Fruit fly (Drosophila melanogaster): ENCODE measurements around the gene Klp98A.

DNA sequence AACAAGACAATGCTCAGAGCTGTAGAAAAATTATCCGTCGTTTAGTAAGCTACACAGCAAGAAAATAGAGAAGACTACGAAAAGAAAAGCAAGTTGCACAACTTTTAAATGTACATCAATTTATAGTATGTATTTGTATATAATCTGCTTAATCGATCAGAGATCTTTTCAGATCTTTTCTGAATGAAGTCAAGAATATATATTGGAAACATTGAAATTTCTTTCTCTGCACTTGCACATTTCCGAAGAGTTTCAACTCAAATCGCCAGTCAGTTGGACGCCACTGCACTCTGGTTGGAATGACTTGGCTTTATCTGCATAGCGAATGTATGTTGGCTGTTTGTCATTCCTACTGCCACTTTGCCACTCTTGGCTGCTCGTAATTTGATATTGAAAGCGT is 5.0 kb downstream of the Klp98A start:
- no peak for TF ChIP-seq hkb (optimal IDR thresholded peaks at IDR 0.05)
- TF ChIP-seq hkb (GFP tag; IDR thresholded peaks at IDR 0.05): peak; percentile 76
- TF ChIP-seq ind (GFP tag; optimal IDR thresholded peaks at IDR 0.05): peak; percentile 38
- no peak for TF ChIP-seq yki (optimal IDR thresholded peaks at IDR 0.05)
- TF ChIP-seq CG13296 (GFP tag; optimal IDR thresholded peaks at IDR 0.05): no peak
- no peak for TF ChIP-seq Sry-β (GFP tag; optimal IDR thresholded peaks at IDR 0.05)
- TF ChIP-seq sna (GFP tag; IDR thresholded peaks at IDR 0.05; ENCODE audit: partially characterized antibody): no peak
- TF ChIP-seq CG8359 (GFP tag; optimal IDR thresholded peaks at IDR 0.05; ENCODE audit: borderline replicate concordance): no peak
- TF ChIP-seq Side (GFP tag; optimal IDR thresholded peaks at IDR 0.05): peak; percentile 13
- peak; percentile 68 for TF ChIP-seq CG10366 (GFP tag; IDR thresholded peaks at IDR 0.05)
- no peak for TF ChIP-seq tup (GFP tag; optimal IDR thresholded peaks at IDR 0.05)
- TF ChIP-seq CG4707 (GFP tag; optimal IDR thresholded peaks at IDR 0.05): no peak
